Fruit fly (Drosophila melanogaster) whole organism, prepupa: ENCODE results near the gene eIF1.

Experiments used
- CG10631 ChIP-seq: fragments of 200-800 bp; sonication (Bioruptor generic); optimal IDR thresholded peaks from 2 replicates; lab custom pipeline; 2016; ENCODE audit warnings: missing biosample characterization, missing genetic modification characterization
- CG11294 ChIP-seq: fragments of 200-800 bp; sonication (Bioruptor generic); IDR thresholded peaks from 2 replicates; pipeline ENCODE4 v1.3.6; 2022; ENCODE audit warnings: missing biosample characterization, missing genetic modification characterization
- CG15336 ChIP-seq: fragments of 200-800 bp; sonication (Bioruptor generic); IDR thresholded peaks from 2 replicates; pipeline ENCODE4 v1.3.6; 2022; ENCODE audit warnings: missing biosample characterization, missing genetic modification characterization
- CG6792 ChIP-seq: fragments of 200-800 bp; sonication (Bioruptor generic); optimal IDR thresholded peaks from 3 replicates; lab custom pipeline; 2016; ENCODE audit warnings: missing biosample characterization, missing genetic modification characterization
- Eip93F ChIP-seq: fragments of 200-800 bp; sonication (Bioruptor generic); optimal IDR thresholded peaks from 2 replicates; lab custom pipeline; 2016; ENCODE audit warnings: missing biosample characterization, mild to moderate bottlenecking, missing genetic modification characterization
- cyc ChIP-seq: fragments of 200-800 bp; sonication (Bioruptor generic); optimal IDR thresholded peaks from 3 replicates; lab custom pipeline; 2016; ENCODE audit warnings: missing biosample characterization, missing genetic modification characterization
- esn ChIP-seq: fragments of 200-800 bp; sonication (Bioruptor generic); optimal IDR thresholded peaks from 2 replicates; lab custom pipeline; 2016; ENCODE audit warnings: missing biosample characterization, mild to moderate bottlenecking, missing genetic modification characterization, moderate library complexity

DNA sequence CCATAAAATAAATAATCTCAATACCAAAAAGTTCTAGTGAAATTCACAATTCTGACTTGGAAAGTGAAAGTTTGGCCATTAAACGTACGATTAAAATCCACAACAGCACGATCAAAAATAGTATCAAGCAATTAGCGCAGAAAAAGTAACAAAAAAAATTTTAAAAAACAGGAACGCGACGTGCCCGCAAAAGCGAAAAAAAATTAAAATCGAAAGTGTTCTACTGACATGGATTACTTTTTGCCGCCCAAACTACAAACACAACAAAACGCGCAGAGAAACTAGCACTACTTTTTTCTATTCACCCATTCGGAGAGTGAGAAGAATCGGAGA, 26.5 kb downstream of the eIF1 start:
- TF ChIP-seq esn: no peak
- no peak for TF ChIP-seq Eip93F (GFP tag; lab: Kevin White, UChicago)
- no peak for TF ChIP-seq cyc (GFP tag; lab: Kevin White, UChicago)
- TF ChIP-seq CG11294 (GFP tag; lab: Robert Waterston, UW): no peak
- no peak for TF ChIP-seq CG6792 (GFP tag; lab: Kevin White, UChicago)
- no peak for TF ChIP-seq CG15336
- TF ChIP-seq CG10631 (GFP tag; lab: Kevin White, UChicago): no peak
